Fruit fly (Drosophila melanogaster): ENCODE results near the gene comm3.
A peak's percentile ranks its signal among the peaks of the same experiment; 100 is the strongest.

Gene comm3

dm6 chr3L:15590803-15591597 is 56.6 kb downstream of the comm3 start (continued):
- TF ChIP-seq MESR4 (GFP tag; optimal IDR thresholded peaks at IDR 0.05) (no peak), fd64A (GFP tag; optimal IDR thresholded peaks at IDR 0.05) (no peak), pb (GFP tag; optimal IDR thresholded peaks at IDR 0.05) (no peak), cwo (GFP tag; optimal IDR thresholded peaks at IDR 0.05) (no peak), CG10366 (GFP tag; IDR thresholded peaks at IDR 0.05) (no peak), unc-4 (GFP tag; IDR thresholded peaks at IDR 0.05; ENCODE audit: partially characterized antibody) (no peak), Xbp1 (GFP tag; optimal IDR thresholded peaks at IDR 0.05) (no peak), CG32532 (GFP tag; IDR thresholded peaks at IDR 0.05) (0 out of 2 replicates have a peak, but pooled peaks have one; percentile 11), caup (GFP tag; optimal IDR thresholded peaks at IDR 0.05; ENCODE audit: severe bottlenecking) (peak; percentile 6), CG31224 (GFP tag; IDR thresholded peaks at IDR 0.05) (peak; percentile 37), tna (GFP tag; IDR thresholded peaks at IDR 0.05; ENCODE audit: partially characterized antibody) (no peak), CG18476 (GFP tag; optimal IDR thresholded peaks at IDR 0.05) (no peak), Dp (GFP tag; optimal IDR thresholded peaks at IDR 0.05) (no peak), Ravus (GFP tag; IDR thresholded peaks at IDR 0.05) (no peak), lab (GFP tag; optimal IDR thresholded peaks at IDR 0.05) (peak; percentile 50), CG18619 (GFP tag; optimal IDR thresholded peaks at IDR 0.05) (peak; percentile 1), inv (GFP tag; IDR thresholded peaks at IDR 0.05; ENCODE audit: partially characterized antibody) (no peak), HHEX (GFP tag; optimal IDR thresholded peaks at IDR 0.05) (peak; percentile 51), CG17328 (GFP tag; IDR thresholded peaks at IDR 0.05) (0 out of 2 replicates have a peak, but pooled peaks have one; percentile 15), CG31365 (tag; optimal IDR thresholded peaks at IDR 0.05) (peak; percentile 9), CG7357 (GFP tag; IDR thresholded peaks at IDR 0.05) (no peak), CG2202 (tag; optimal IDR thresholded peaks at IDR 0.05) (no peak), zfh2 (GFP tag; optimal IDR thresholded peaks at IDR 0.05) (no peak), wor (GFP tag; IDR thresholded peaks at IDR 0.05) (no peak), CG8388 (GFP tag; optimal IDR thresholded peaks at IDR 0.05) (no peak), zen (tag; optimal IDR thresholded peaks at IDR 0.05) (no peak), Hsf (GFP tag; optimal IDR thresholded peaks at IDR 0.05) (no peak), Vsx1 (GFP tag; optimal IDR thresholded peaks at IDR 0.05) (peak; percentile 9), tgo (GFP tag; IDR thresholded peaks at IDR 0.05) (no peak; the same call in 2 of the 3 replicates), hbn (GFP tag; IDR thresholded peaks at IDR 0.05; ENCODE audit: partially characterized antibody) (no peak), Pdp1 (GFP tag; optimal IDR thresholded peaks at IDR 0.05) (peak in 1 of 2 experiments; percentile 49), Trl (optimal IDR thresholded peaks at IDR 0.05) (no peak), Trl (GFP tag; optimal IDR thresholded peaks at IDR 0.05) (no peak), dpn (GFP tag; optimal IDR thresholded peaks at IDR 0.05) (no peak), H2.0 (GFP tag; IDR thresholded peaks at IDR 0.05) (0 out of 2 replicates have a peak, but pooled peaks have one; percentile 3), ro (GFP tag; IDR thresholded peaks at IDR 0.05) (no peak), ara (GFP tag; IDR thresholded peaks at IDR 0.05) (no peak), CG12071 (GFP tag; optimal IDR thresholded peaks at IDR 0.05) (peak; percentile 48), CG1603 (tag; optimal IDR thresholded peaks at IDR 0.05) (peak; percentile 26), Mrtf (GFP tag; IDR thresholded peaks at IDR 0.05) (0 out of 3 replicates have a peak, but pooled peaks have one; percentile 19), Mad (GFP tag; optimal IDR thresholded peaks at IDR 0.05) (no peak), Jarid2 (GFP tag; optimal IDR thresholded peaks at IDR 0.05) (no peak), Meics (GFP tag; optimal IDR thresholded peaks at IDR 0.05) (peak; percentile 19), CG8765 (GFP tag; IDR thresholded peaks at IDR 0.05) (no peak), al (GFP tag; IDR thresholded peaks at IDR 0.05) (no peak), ftz-f1 (GFP tag; optimal IDR thresholded peaks at IDR 0.05) (no peak), Dbx (GFP tag; IDR thresholded peaks at IDR 0.05) (0 out of 3 replicates have a peak, but pooled peaks have one; percentile 38), pnt (GFP tag; optimal IDR thresholded peaks at IDR 0.05) (no peak), CG30403 (GFP tag; optimal IDR thresholded peaks at IDR 0.05) (no peak)
